Fruit fly (Drosophila melanogaster) Kc167 (cell line): ENCODE data around the gene CG2694.

Experiments
- Myc ChIP-seq: fragments of >200 bp; optimal IDR thresholded peaks from 2 replicates; lab custom pipeline; 2017; ENCODE audit warnings: missing external identifiers
- Sin3A ChIP-seq: fragments of >200 bp; optimal IDR thresholded peaks from 2 replicates; lab custom pipeline; 2018; ENCODE audit warnings: missing external identifiers
- h ChIP-seq: fragments of >200 bp; optimal IDR thresholded peaks from 3 replicates; lab custom pipeline; 2018; ENCODE audit warnings: missing external identifiers
- insv ChIP-seq: fragments of >200 bp; optimal IDR thresholded peaks from 3 replicates; lab custom pipeline; 2018; ENCODE audit warnings: missing external identifiers
- psq ChIP-seq: fragments of >200 bp; optimal IDR thresholded peaks from 2 replicates; lab custom pipeline; 2017; ENCODE audit warnings: missing external identifiers
- ttk ChIP-seq: sonication (Bioruptor generic); optimal IDR thresholded peaks from 2 replicates; lab custom pipeline; 2017; ENCODE audit warnings: missing external identifiers

dm6 chrX:2677024-2677589 lies 36.8 kb upstream of the CG2694 start:
- TF ChIP-seq psq (lab: Kevin White, UChicago) (no peak), h (lab: Kevin White, UChicago) (no peak), Sin3A (no peak), insv (lab: Kevin White, UChicago) (no peak), ttk (lab: Kevin White, UChicago) (no peak), Myc (no peak)
